Worm (Caenorhabditis elegans) whole organism, L4/young adult: ENCODE data around the gene gana-1.

Experiments used
- W03F9.2 ChIP-seq: fragments of 150-350 bp; optimal IDR thresholded peaks from 2 replicates; lab custom pipeline; 2014; ENCODE audit warnings: missing biosample characterization, missing genetic modification characterization
- him-1 ChIP-seq: sonication (generic microtip); optimal IDR thresholded peaks from 2 replicates; lab custom pipeline; 2016; ENCODE audit warnings: missing genotype, missing genetic modification reagents, missing genetic modification characterization, missing compliant biosample characterization

ce11 chrV:12063036-12063435, 24.0 kb upstream of the gana-1 start, which contains the start of gene clh-6:
- TF ChIP-seq W03F9.2 (tag; lab: Kevin White, UChicago) (no peak), him-1 (tag; lab: Kevin White, UChicago) (no peak)
